Fruit fly (Drosophila melanogaster) whole organism, wandering third instar larva: Measurements from ENCODE around the gene CG42705.

Experiments
- Abd-B ChIP-seq: fragments of >200 bp; optimal IDR thresholded peaks from 2 replicates; lab custom pipeline; 2017; ENCODE audit warnings: missing biosample characterization, missing genetic modification characterization
- CG32264 ChIP-seq: fragments of 200-800 bp; sonication (Bioruptor generic); optimal IDR thresholded peaks from 2 replicates; lab custom pipeline; 2016; ENCODE audit warnings: missing biosample characterization, missing genetic modification characterization
- CG9705 ChIP-seq: fragments of 200-800 bp; sonication (Bioruptor generic); optimal IDR thresholded peaks from 2 replicates; lab custom pipeline; 2018; ENCODE audit warnings: missing biosample characterization, mild to moderate bottlenecking, missing genetic modification characterization
- CrebA ChIP-seq: fragments of 200-800 bp; sonication (Bioruptor generic); optimal IDR thresholded peaks from 2 replicates; lab custom pipeline; 2016; ENCODE audit warnings: missing biosample characterization, mild to moderate bottlenecking, missing genetic modification characterization, borderline replicate concordance
- Dfd ChIP-seq: fragments of >200 bp; optimal IDR thresholded peaks from 2 replicates; lab custom pipeline; 2017; ENCODE audit warnings: missing biosample characterization, missing genetic modification characterization
- Dif ChIP-seq: fragments of 200-275, 200-300 bp; sonication (Bioruptor generic); optimal IDR thresholded peaks from 2 replicates; lab custom pipeline; 2018; ENCODE audit warnings: missing biosample characterization, missing genetic modification characterization; ENCODE audit not compliant: partially characterized antibody
- HLH106 ChIP-seq: fragments of 200-800 bp; optimal IDR thresholded peaks from 3 replicates; lab custom pipeline; 2019; ENCODE audit warnings: missing biosample characterization, mild to moderate bottlenecking, missing genetic modification characterization, moderate library complexity
- Hnf4 ChIP-seq: fragments of 200-800 bp; sonication (Bioruptor generic); optimal IDR thresholded peaks from 2 replicates; lab custom pipeline; 2016; ENCODE audit warnings: missing biosample characterization, mild to moderate bottlenecking, missing genetic modification characterization
- Hr78 ChIP-seq: fragments of >200 bp; optimal IDR thresholded peaks from 2 replicates; lab custom pipeline; 2017; ENCODE audit warnings: missing biosample characterization, missing genetic modification characterization
- Hr83 ChIP-seq: fragments of 200-300 bp; sonication (Bioruptor generic); optimal IDR thresholded peaks from 2 replicates; lab custom pipeline; 2016; ENCODE audit warnings: missing biosample characterization, mild to moderate bottlenecking, missing genetic modification characterization, moderate library complexity; ENCODE audit not compliant: poor library complexity, severe bottlenecking
- Jra ChIP-seq: sonication (Bioruptor generic); optimal IDR thresholded peaks from 2 replicates; lab custom pipeline; 2016; ENCODE audit warnings: missing biosample characterization, missing genetic modification characterization
- Mio ChIP-seq: sonication (Bioruptor generic); optimal IDR thresholded peaks from 2 replicates; lab custom pipeline; 2016; ENCODE audit warnings: missing biosample characterization, missing genetic modification characterization
- N ChIP-seq: fragments of >200 bp; optimal IDR thresholded peaks from 2 replicates; lab custom pipeline; 2018; ENCODE audit warnings: missing biosample characterization, missing external identifiers, missing genetic modification characterization
- OdsH ChIP-seq: fragments of 200-800 bp; sonication (Bioruptor generic); optimal IDR thresholded peaks from 2 replicates; lab custom pipeline; 2016; ENCODE audit warnings: missing biosample characterization, mild to moderate bottlenecking, missing genetic modification characterization
- Rel ChIP-seq, 2 experiments: fragments of 200-800 bp; sonication (Bioruptor generic) in 1 of 2; optimal IDR thresholded peaks; 2 replicates in 1 of 2; 3 replicates in 1 of 2; lab custom pipeline; 2016 to 2019; ENCODE audit warnings: mild to moderate bottlenecking in 2 of 2, missing biosample characterization in 2 of 2, missing genetic modification characterization in 2 of 2, moderate library complexity in 1 of 2
- Sp1 ChIP-seq: fragments of 200-800 bp; sonication (Bioruptor generic); optimal IDR thresholded peaks from 3 replicates; lab custom pipeline; 2019; ENCODE audit warnings: missing biosample characterization, mild to moderate bottlenecking, missing genetic modification characterization, moderate library complexity
- Vsx2 ChIP-seq: fragments of 200-300, 225-300 bp; sonication (Bioruptor generic); optimal IDR thresholded peaks from 2 replicates; lab custom pipeline; 2018; ENCODE audit warnings: missing biosample characterization, missing genetic modification characterization; ENCODE audit not compliant: partially characterized antibody
- br ChIP-seq: fragments of 200-800 bp; sonication (Bioruptor generic); optimal IDR thresholded peaks from 2 replicates; lab custom pipeline; 2016; ENCODE audit warnings: missing biosample characterization, missing genetic modification characterization
- dl ChIP-seq, 2 experiments: fragments of 175-275, 200-275 bp in 1 of 2; fragments of 200-275 bp in 1 of 2; sonication (Bioruptor generic); optimal IDR thresholded peaks; lab custom pipeline; 2018; ENCODE audit warnings: mild to moderate bottlenecking in 2 of 2, missing biosample characterization in 2 of 2, missing genetic modification characterization in 2 of 2, moderate library complexity in 2 of 2; ENCODE audit not compliant: partially characterized antibody in 2 of 2, insufficient read depth in 1 of 2
- dmrt93B ChIP-seq: fragments of 200-800 bp; sonication (Bioruptor generic); optimal IDR thresholded peaks from 2 replicates; lab custom pipeline; 2018; ENCODE audit warnings: missing biosample characterization, mild to moderate bottlenecking, missing genetic modification characterization
- dsf ChIP-seq: sonication (Bioruptor generic); optimal IDR thresholded peaks from 2 replicates; lab custom pipeline; 2016; ENCODE audit warnings: missing biosample characterization, missing genetic modification characterization, borderline replicate concordance
- ey ChIP-seq: fragments of 200-800 bp; sonication (Bioruptor generic); optimal IDR thresholded peaks from 2 replicates; lab custom pipeline; 2016; ENCODE audit warnings: missing biosample characterization, missing genetic modification characterization
- foxo ChIP-seq, 2 experiments: fragments of 200-800 bp; sonication (Bioruptor generic); optimal IDR thresholded peaks; 2 replicates in 1 of 2; 3 replicates in 1 of 2; lab custom pipeline; 2016 to 2017; ENCODE audit warnings: missing biosample characterization in 2 of 2, missing genetic modification characterization in 2 of 2
- h ChIP-seq: fragments of 200-800 bp; sonication (Bioruptor generic); optimal IDR thresholded peaks from 3 replicates; lab custom pipeline; 2016; ENCODE audit warnings: missing biosample characterization, mild to moderate bottlenecking, missing genetic modification characterization
- jim ChIP-seq: fragments of 175-275, 200-325 bp; sonication (Bioruptor generic); optimal IDR thresholded peaks from 2 replicates; lab custom pipeline; 2016; ENCODE audit warnings: missing biosample characterization, mild to moderate bottlenecking, missing genetic modification characterization
- lola ChIP-seq: fragments of >200 bp; optimal IDR thresholded peaks from 2 replicates; lab custom pipeline; 2017; ENCODE audit warnings: missing biosample characterization, missing genetic modification characterization
- pan ChIP-seq: fragments of >200 bp; optimal IDR thresholded peaks from 2 replicates; lab custom pipeline; 2017
- psq ChIP-seq: fragments of 200-800 bp; sonication (Bioruptor generic); optimal IDR thresholded peaks from 3 replicates; lab custom pipeline; 2017; ENCODE audit warnings: missing biosample characterization, mild to moderate bottlenecking, missing genetic modification characterization, moderate library complexity
- rgr ChIP-seq: fragments of 200-800 bp; sonication (Bioruptor generic); optimal IDR thresholded peaks from 3 replicates; lab custom pipeline; 2016; ENCODE audit warnings: missing biosample characterization, mild to moderate bottlenecking, missing genetic modification characterization
- sage ChIP-seq: fragments of 200-800 bp; sonication (Bioruptor generic); optimal IDR thresholded peaks from 2 replicates; lab custom pipeline; 2016; ENCODE audit warnings: missing biosample characterization, mild to moderate bottlenecking, missing genetic modification characterization
- sv ChIP-seq: fragments of 200-800 bp; sonication (Bioruptor generic); optimal IDR thresholded peaks from 3 replicates; lab custom pipeline; 2016; ENCODE audit warnings: missing biosample characterization, missing genetic modification characterization
- tai ChIP-seq: sonication (Bioruptor generic); optimal IDR thresholded peaks from 2 replicates; lab custom pipeline; 2016; ENCODE audit warnings: missing biosample characterization, missing genetic modification characterization

Gene CG42705

DNA sequence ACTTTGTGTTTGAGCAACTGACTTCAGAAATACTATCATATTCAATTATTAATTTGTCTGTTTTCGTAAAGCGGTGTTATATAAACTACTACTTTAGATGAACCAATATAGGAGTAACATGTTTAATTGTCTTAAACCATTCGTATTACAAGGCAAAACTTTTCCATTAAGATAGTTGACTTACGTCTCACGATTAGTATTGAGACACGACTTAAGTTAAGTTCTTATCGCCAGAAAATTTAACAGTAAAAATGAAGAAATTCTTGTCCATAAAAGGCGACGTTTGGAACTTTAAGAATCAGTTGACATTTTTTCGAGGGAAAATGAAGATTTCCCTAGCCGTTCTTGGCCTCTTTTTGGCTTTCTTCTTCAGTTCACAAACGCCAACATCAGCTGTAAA, at the start of gene CG42705:
Gene CG42705, plus strand, starts transcription at position 301 of the 400 bp plus-strand sequence.
- TF ChIP-seq CG32264 (GFP tag; lab: Kevin White, UChicago) = no peak
- TF ChIP-seq rgr (GFP tag; lab: Kevin White, UChicago) = no peak
- no peak for TF ChIP-seq foxo (GFP tag; optimal IDR thresholded peaks at IDR 0.05; lab: Kevin White, UChicago)
- TF ChIP-seq dmrt93B (GFP tag; lab: Kevin White, UChicago) = no peak
- no peak for TF ChIP-seq h (GFP tag; lab: Kevin White, UChicago)
- no peak for TF ChIP-seq Dif (GFP tag; lab: Kevin White, UChicago)
- no peak for TF ChIP-seq pan
- TF ChIP-seq Hr83 = no peak
- no peak for TF ChIP-seq Dfd (GFP tag; lab: Kevin White, UChicago)
- no peak for TF ChIP-seq CrebA (GFP tag; lab: Kevin White, UChicago)
- no peak for TF ChIP-seq sv
- no peak for TF ChIP-seq dl (GFP tag; optimal IDR thresholded peaks at IDR 0.05; lab: Kevin White, UChicago; ENCODE audit: insufficient read depth in 1 of 2, partially characterized antibody in 2 of 2)
- no peak for TF ChIP-seq Mio
- TF ChIP-seq jim = no peak
- no peak for TF ChIP-seq psq (GFP tag; lab: Kevin White, UChicago)
- no peak for TF ChIP-seq Hr78 (GFP tag; lab: Kevin White, UChicago)
- no peak for TF ChIP-seq sage (GFP tag; lab: Kevin White, UChicago)
- TF ChIP-seq lola (GFP tag; lab: Kevin White, UChicago) = no peak
- no peak for TF ChIP-seq Jra

DNA sequence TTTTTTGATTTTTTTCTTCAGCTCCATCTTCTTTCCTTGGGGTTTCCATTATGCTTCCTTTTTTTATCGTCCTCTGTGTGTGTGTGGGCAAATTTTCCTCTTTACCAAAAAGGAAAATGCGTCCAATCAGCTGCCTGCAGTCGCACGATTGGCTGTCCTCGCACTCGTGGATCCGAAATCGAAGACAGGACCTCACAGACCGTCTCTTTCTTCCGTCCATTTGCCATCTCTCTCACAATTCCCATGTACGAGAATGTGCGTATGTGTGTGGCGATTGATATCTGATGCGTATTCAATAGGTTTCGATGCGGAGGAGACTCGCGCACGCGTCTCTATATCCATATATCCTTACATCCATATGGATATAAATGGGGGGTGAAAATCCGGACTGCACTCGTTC, 45.3 kb upstream of the CG42705 start:
- TF ChIP-seq lola (GFP tag; lab: Kevin White, UChicago) (no peak), psq (GFP tag; lab: Kevin White, UChicago) (no peak), dsf (GFP tag; lab: Kevin White, UChicago) (no peak), Rel (GFP tag; optimal IDR thresholded peaks at IDR 0.05; lab: Kevin White, UChicago) (no peak), Rel (tag; optimal IDR thresholded peaks at IDR 0.05; lab: Kevin White, UChicago) (no peak), Vsx2 (GFP tag; lab: Kevin White, UChicago) (no peak), sv (no peak), rgr (GFP tag; lab: Kevin White, UChicago) (no peak)

DNA sequence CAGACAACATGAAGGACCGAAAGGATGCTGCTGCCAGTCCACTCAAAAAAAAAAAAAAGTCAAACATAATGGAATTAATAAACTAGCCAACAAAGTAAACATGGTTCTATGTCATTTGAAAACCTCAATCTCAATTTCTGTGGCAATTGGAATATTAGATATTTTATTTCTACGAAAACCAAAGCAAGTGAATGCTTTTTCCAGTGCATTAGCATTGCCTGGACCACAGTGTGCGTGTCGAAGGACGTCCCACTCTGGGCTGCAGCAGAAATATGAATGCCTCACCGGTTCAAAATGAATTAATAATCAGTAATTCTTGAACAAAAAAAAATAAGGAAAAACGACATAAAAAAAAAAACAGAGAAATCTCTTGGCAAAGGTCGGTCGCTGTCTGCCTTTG, 41.2 kb upstream of the CG42705 start:
- TF ChIP-seq Dfd (GFP tag; lab: Kevin White, UChicago) (no peak), foxo (GFP tag; optimal IDR thresholded peaks at IDR 0.05; lab: Kevin White, UChicago) (peak in 1 of 2 experiments; percentile 9), Mio (no peak), dsf (GFP tag; lab: Kevin White, UChicago) (no peak), Hnf4 (GFP tag; lab: Kevin White, UChicago) (no peak), HLH106 (tag; lab: Kevin White, UChicago) (peak; percentile 8), lola (GFP tag; lab: Kevin White, UChicago) (no peak), sv (no peak), h (GFP tag; lab: Kevin White, UChicago) (peak; percentile 16), CrebA (GFP tag; lab: Kevin White, UChicago) (no peak), N (GFP tag; lab: Kevin White, UChicago) (no peak)

DNA sequence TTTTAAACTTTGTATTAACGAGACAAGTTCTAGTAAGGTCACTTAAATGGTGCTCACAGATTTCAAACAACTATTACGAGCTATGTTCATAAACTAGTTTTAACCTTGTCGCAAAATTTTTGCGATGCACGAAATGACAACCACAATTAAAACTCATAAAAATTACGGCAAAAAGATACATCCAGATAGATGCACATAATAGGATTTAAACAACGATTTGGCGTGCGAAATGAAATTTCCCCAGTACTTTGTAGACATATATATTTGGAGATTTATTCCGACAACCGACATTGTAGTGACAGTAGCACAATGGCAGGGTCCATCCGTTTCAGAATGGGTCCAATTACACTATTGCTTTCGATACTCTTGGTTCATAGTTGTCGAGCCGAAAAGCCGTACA, 35.8 kb upstream of the CG42705 start, which contains the start of gene CheA7a:
Gene CheA7a, plus strand, starts transcription at position 301 of the 400 bp plus-strand sequence.
- no peak for TF ChIP-seq ey (GFP tag; lab: Kevin White, UChicago)
- no peak for TF ChIP-seq CG9705 (GFP tag; lab: Kevin White, UChicago)
- TF ChIP-seq Mio = no peak
- TF ChIP-seq Rel (GFP tag; optimal IDR thresholded peaks at IDR 0.05; lab: Kevin White, UChicago) = no peak
- TF ChIP-seq Rel (tag; optimal IDR thresholded peaks at IDR 0.05; lab: Kevin White, UChicago) = no peak
- no peak for TF ChIP-seq br
- no peak for TF ChIP-seq foxo (GFP tag; optimal IDR thresholded peaks at IDR 0.05; lab: Kevin White, UChicago)
- no peak for TF ChIP-seq jim
- TF ChIP-seq CrebA (GFP tag; lab: Kevin White, UChicago) = no peak
- TF ChIP-seq Dfd (GFP tag; lab: Kevin White, UChicago) = no peak
- TF ChIP-seq Abd-B (GFP tag; lab: Kevin White, UChicago) = no peak
- TF ChIP-seq Sp1 = no peak
- no peak for TF ChIP-seq Vsx2 (GFP tag; lab: Kevin White, UChicago)
- TF ChIP-seq dsf (GFP tag; lab: Kevin White, UChicago) = no peak
- no peak for TF ChIP-seq h (GFP tag; lab: Kevin White, UChicago)
- no peak for TF ChIP-seq tai
- TF ChIP-seq dmrt93B (GFP tag; lab: Kevin White, UChicago) = no peak
- TF ChIP-seq OdsH = no peak
- no peak for TF ChIP-seq sv
- TF ChIP-seq, all 38 proteins: peak for 0
